Fruit fly (Drosophila melanogaster) whole organism, embryonic: Measurements from ENCODE around the gene Gdh.

Experiments
- Aef1 ChIP-seq: fragments of 200-800 bp; sonication (Bioruptor generic); IDR thresholded peaks from 3 replicates; pipeline ENCODE4 v1.3.6; 2022; ENCODE audit warnings: missing biosample characterization, missing genetic modification characterization
- B-H1 ChIP-seq: fragments of 200-800 bp; sonication (Bioruptor generic); IDR thresholded peaks from 3 replicates; pipeline ENCODE4 v1.3.6; 2022; ENCODE audit warnings: missing biosample characterization, missing genetic modification characterization
- BtbVII ChIP-seq: fragments of 200-800 bp; sonication (Bioruptor generic); optimal IDR thresholded peaks from 3 replicates; lab custom pipeline; 2017; ENCODE audit warnings: missing biosample characterization, mild to moderate bottlenecking, missing genetic modification characterization
- CG10274 ChIP-seq: fragments of 200-800 bp; sonication (Bioruptor generic); optimal IDR thresholded peaks from 3 replicates; lab custom pipeline; 2017; ENCODE audit warnings: missing biosample characterization, mild to moderate bottlenecking, missing genetic modification characterization
- CG10366 ChIP-seq: fragments of 200-800 bp; sonication (Bioruptor generic); IDR thresholded peaks from 2 replicates; pipeline ENCODE4 v1.3.6; 2022; ENCODE audit warnings: missing biosample characterization, missing genetic modification characterization
- CG10979 ChIP-seq: fragments of 200-800 bp; sonication (Bioruptor generic); optimal IDR thresholded peaks from 2 replicates; lab custom pipeline; 2018; ENCODE audit warnings: missing biosample characterization, mild to moderate bottlenecking, missing genetic modification characterization, moderate library complexity
- CG12659 ChIP-seq: fragments of 200-800 bp; sonication (Bioruptor generic); optimal IDR thresholded peaks from 3 replicates; lab custom pipeline; 2017; ENCODE audit warnings: mild to moderate bottlenecking, missing biosample characterization, missing genetic modification reagents, missing genetic modification characterization
- CG14860 ChIP-seq: fragments of 200-800 bp; sonication (Bioruptor generic); IDR thresholded peaks from 3 replicates; pipeline ENCODE4 v1.3.6; 2022; ENCODE audit warnings: missing biosample characterization, missing genetic modification characterization; ENCODE audit not compliant: partially characterized antibody
- CG15696 ChIP-seq: fragments of 200-800 bp; sonication (Bioruptor generic); optimal IDR thresholded peaks from 2 replicates; lab custom pipeline; 2019; ENCODE audit warnings: missing biosample characterization, mild to moderate bottlenecking, missing genetic modification characterization, moderate library complexity
- CG16815 ChIP-seq: fragments of 200-800 bp; sonication (Bioruptor generic); optimal IDR thresholded peaks from 3 replicates; lab custom pipeline; 2017; ENCODE audit warnings: missing biosample characterization, mild to moderate bottlenecking, missing genetic modification characterization
- CG17361 ChIP-seq: fragments of 200-800 bp; sonication (Bioruptor generic); IDR thresholded peaks from 3 replicates; pipeline ENCODE4 v1.3.6; 2022; ENCODE audit warnings: missing biosample characterization, missing genetic modification characterization
- CG18599 ChIP-seq: fragments of 200-800 bp; sonication (Bioruptor generic); optimal IDR thresholded peaks from 3 replicates; lab custom pipeline; 2017; ENCODE audit warnings: missing biosample characterization, missing genetic modification characterization, mild to moderate bottlenecking, moderate library complexity, missing genetic modification reagents
- CG2199 ChIP-seq: fragments of 200-800 bp; sonication (Bioruptor generic); IDR thresholded peaks from 3 replicates; pipeline ENCODE4 v1.3.6; 2022; ENCODE audit warnings: missing biosample characterization, missing genetic modification characterization
- CG33557 ChIP-seq: fragments of 200-800 bp; sonication (Bioruptor generic); optimal IDR thresholded peaks from 2 replicates; lab custom pipeline; 2019; ENCODE audit warnings: missing biosample characterization, mild to moderate bottlenecking, missing genetic modification characterization, moderate library complexity
- CG34376 ChIP-seq: fragments of 200-800 bp; sonication (Bioruptor generic); optimal IDR thresholded peaks from 2 replicates; lab custom pipeline; 2018; ENCODE audit warnings: missing biosample characterization, mild to moderate bottlenecking, missing genetic modification characterization
- CG4360 ChIP-seq: fragments of 200-800 bp; sonication (Bioruptor generic); IDR thresholded peaks from 2 replicates; pipeline ENCODE4 v1.3.6; 2022; ENCODE audit warnings: missing biosample characterization, missing genetic modification characterization
- CG6854 ChIP-seq: fragments of 200-800 bp; sonication (Bioruptor generic); optimal IDR thresholded peaks from 3 replicates; lab custom pipeline; 2017; ENCODE audit warnings: missing biosample characterization, mild to moderate bottlenecking, missing genetic modification characterization
- CG7556 ChIP-seq: fragments of 200-800 bp; sonication (Bioruptor generic); optimal IDR thresholded peaks from 2 replicates; lab custom pipeline; 2017; ENCODE audit warnings: missing biosample characterization, mild to moderate bottlenecking, missing genetic modification characterization
- CG7745 ChIP-seq: fragments of 200-800 bp; sonication (Bioruptor generic); optimal IDR thresholded peaks from 2 replicates; lab custom pipeline; 2018; ENCODE audit warnings: missing biosample characterization, mild to moderate bottlenecking, missing genetic modification characterization, moderate library complexity
- CG8388 ChIP-seq: fragments of 200-800 bp; sonication (Bioruptor generic); optimal IDR thresholded peaks from 2 replicates; lab custom pipeline; 2019; ENCODE audit warnings: missing biosample characterization, mild to moderate bottlenecking, missing genetic modification characterization, moderate library complexity
- CG8478 ChIP-seq: fragments of >200 bp; optimal IDR thresholded peaks from 2 replicates; lab custom pipeline; 2018
- Deaf1 ChIP-seq: fragments of 200-800 bp; optimal IDR thresholded peaks from 3 replicates; lab custom pipeline; 2019; ENCODE audit warnings: missing biosample characterization, mild to moderate bottlenecking, missing genetic modification characterization, moderate library complexity
- Dip2 ChIP-seq: fragments of 200-800 bp; sonication (Bioruptor generic); IDR thresholded peaks from 2 replicates; pipeline ENCODE4 v1.3.6; 2022; ENCODE audit warnings: missing biosample characterization, missing genetic modification characterization
- Drgx ChIP-seq: fragments of 200-800 bp; sonication (Bioruptor generic); IDR thresholded peaks from 2 replicates; pipeline ENCODE4 v1.3.6; 2022; ENCODE audit warnings: missing biosample characterization, missing genetic modification characterization
- ERR ChIP-seq: fragments of 200-800 bp; sonication (Bioruptor generic); optimal IDR thresholded peaks from 2 replicates; lab custom pipeline; 2016; ENCODE audit warnings: missing biosample characterization, missing genetic modification characterization
- Fer1 ChIP-seq: fragments of 200-800 bp; sonication (Bioruptor generic); optimal IDR thresholded peaks from 2 replicates; lab custom pipeline; 2017; ENCODE audit warnings: missing biosample characterization, mild to moderate bottlenecking, missing genetic modification characterization
- Hand ChIP-seq: fragments of 200-800 bp; sonication (Bioruptor generic); optimal IDR thresholded peaks from 2 replicates; lab custom pipeline; 2017; ENCODE audit warnings: mild to moderate bottlenecking, missing biosample characterization, missing genetic modification reagents, missing genetic modification characterization
- Hmx ChIP-seq: fragments of 200-800 bp; sonication (Bioruptor generic); optimal IDR thresholded peaks from 2 replicates; lab custom pipeline; 2016; ENCODE audit warnings: missing biosample characterization, missing genetic modification characterization
- Max ChIP-seq: fragments of 200-800 bp; sonication (Bioruptor generic); optimal IDR thresholded peaks from 2 replicates; lab custom pipeline; 2016; ENCODE audit warnings: missing biosample characterization, mild to moderate bottlenecking, missing genetic modification characterization
- NC2β ChIP-seq: fragments of 200-800 bp; sonication (Bioruptor generic); optimal IDR thresholded peaks from 2 replicates; lab custom pipeline; 2016; ENCODE audit warnings: missing biosample characterization, missing genetic modification characterization
- Rfx ChIP-seq: fragments of 200-800 bp; sonication (Bioruptor generic); IDR thresholded peaks from 2 replicates; pipeline ENCODE4 v1.3.6; 2022; ENCODE audit warnings: missing biosample characterization, missing genetic modification characterization
- Usf ChIP-seq: fragments of 200-800 bp; sonication (Bioruptor generic); optimal IDR thresholded peaks from 2 replicates; lab custom pipeline; 2017; ENCODE audit warnings: missing genotype, missing biosample characterization, missing genetic modification characterization
- amos ChIP-seq: fragments of 200-800 bp; sonication (Bioruptor generic); IDR thresholded peaks from 2 replicates; pipeline ENCODE4 v1.3.6; 2022; ENCODE audit warnings: missing biosample characterization, missing genetic modification characterization; ENCODE audit not compliant: partially characterized antibody
- ap ChIP-seq: fragments of 200-800 bp; sonication (Bioruptor generic); IDR thresholded peaks from 2 replicates; pipeline ENCODE4 v1.3.6; 2022; ENCODE audit warnings: missing biosample characterization, missing genetic modification characterization
- cg ChIP-seq: fragments of 200-800 bp; sonication (Bioruptor generic); optimal IDR thresholded peaks from 3 replicates; lab custom pipeline; 2019; ENCODE audit warnings: missing biosample characterization, mild to moderate bottlenecking, missing genetic modification characterization, moderate library complexity
- chinmo ChIP-seq: fragments of 200-800 bp; sonication (Bioruptor generic); IDR thresholded peaks from 4 replicates; pipeline ENCODE4 v1.3.6; 2022; ENCODE audit warnings: missing biosample characterization, missing genetic modification characterization; ENCODE audit not compliant: partially characterized antibody
- fd64A ChIP-seq: fragments of 200-800 bp; sonication (Bioruptor generic); optimal IDR thresholded peaks from 3 replicates; lab custom pipeline; 2018; ENCODE audit warnings: missing biosample characterization, mild to moderate bottlenecking, missing genetic modification characterization
- fd96Cb ChIP-seq: fragments of 200-800 bp; sonication (Bioruptor generic); optimal IDR thresholded peaks from 2 replicates; lab custom pipeline; 2018; ENCODE audit warnings: missing biosample characterization, mild to moderate bottlenecking, missing genetic modification characterization, moderate library complexity
- gsb ChIP-seq: fragments of 200-800 bp; sonication (Bioruptor generic); IDR thresholded peaks from 2 replicates; pipeline ENCODE4 v1.3.6; 2022; ENCODE audit warnings: missing biosample characterization, missing genetic modification characterization
- gsb-n ChIP-seq: fragments of 200-800 bp; sonication (Bioruptor generic); optimal IDR thresholded peaks from 3 replicates; lab custom pipeline; 2018; ENCODE audit warnings: missing biosample characterization, mild to moderate bottlenecking, missing genetic modification characterization
- mam ChIP-seq: fragments of 200-800 bp; sonication (Bioruptor generic); optimal IDR thresholded peaks from 3 replicates; lab custom pipeline; 2016; ENCODE audit warnings: missing biosample characterization, missing genetic modification characterization
- mirr ChIP-seq: fragments of 200-800 bp; sonication (Bioruptor generic); optimal IDR thresholded peaks from 3 replicates; lab custom pipeline; 2018; ENCODE audit warnings: missing biosample characterization, mild to moderate bottlenecking, missing genetic modification characterization
- nerfin-1 ChIP-seq: fragments of 200-800 bp; sonication (Bioruptor generic); optimal IDR thresholded peaks from 3 replicates; lab custom pipeline; 2019; ENCODE audit warnings: missing biosample characterization, mild to moderate bottlenecking, missing genetic modification characterization, moderate library complexity
- nmo ChIP-seq: fragments of 200-800 bp; sonication (Bioruptor generic); optimal IDR thresholded peaks from 2 replicates; lab custom pipeline; 2018; ENCODE audit warnings: missing biosample characterization, mild to moderate bottlenecking, missing genetic modification characterization, moderate library complexity
- peb ChIP-seq: fragments of 200-800 bp; sonication (Bioruptor generic); IDR thresholded peaks from 2 replicates; pipeline ENCODE4 v1.3.6; 2022; ENCODE audit warnings: missing biosample characterization, missing genetic modification characterization
- repo ChIP-seq: fragments of 200-800 bp; sonication (Bioruptor generic); optimal IDR thresholded peaks from 2 replicates; lab custom pipeline; 2016; ENCODE audit warnings: missing biosample characterization, missing genetic modification characterization
- seq ChIP-seq: fragments of 200-800 bp; sonication (Bioruptor generic); IDR thresholded peaks from 2 replicates; pipeline ENCODE4 v1.3.6; 2022; ENCODE audit warnings: missing biosample characterization, missing genetic modification characterization
- wdn ChIP-seq: fragments of 200-800 bp; sonication (Bioruptor generic); IDR thresholded peaks from 2 replicates; pipeline ENCODE4 v1.3.6; 2022; ENCODE audit warnings: missing biosample characterization, missing genetic modification characterization
- z ChIP-seq: fragments of 200-800 bp; sonication (Bioruptor generic); IDR thresholded peaks from 3 replicates; pipeline ENCODE4 v1.3.6; 2022; ENCODE audit warnings: missing biosample characterization, missing genetic modification characterization
- zfh1 ChIP-seq: fragments of 200-800 bp; sonication (Bioruptor generic); IDR thresholded peaks from 3 replicates; pipeline ENCODE4 v1.3.6; 2022; ENCODE audit warnings: missing biosample characterization, missing genetic modification characterization
- zfh2 ChIP-seq: fragments of 200-800 bp; sonication (Bioruptor generic); optimal IDR thresholded peaks from 2 replicates; lab custom pipeline; 2016; ENCODE audit warnings: missing biosample characterization, missing genetic modification characterization

Gene Gdh

DNA sequence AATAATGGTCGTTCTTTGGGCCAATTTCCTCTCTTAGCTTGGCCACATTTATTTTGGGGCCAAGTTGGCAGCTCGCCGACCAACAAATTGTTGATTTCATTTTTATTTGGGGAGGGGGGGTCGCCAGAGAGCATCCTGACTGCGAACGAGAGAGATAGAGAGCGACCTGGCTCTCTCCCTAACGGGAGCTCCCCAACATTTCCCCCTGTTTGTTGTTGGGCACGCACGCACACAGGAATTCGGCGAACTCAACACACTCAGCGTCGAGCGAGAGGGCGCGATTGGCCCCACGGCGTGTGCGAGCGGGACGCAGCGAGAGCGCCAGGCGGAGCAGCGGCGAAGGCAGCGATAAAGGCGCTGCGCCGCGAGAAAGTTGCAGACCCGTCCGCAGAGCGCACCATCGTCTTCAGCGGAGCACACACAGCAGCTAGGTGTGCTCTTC, 19.9 kb upstream of the Gdh start, which contains the start of gene CG31140 (continued):
- TF ChIP-seq Hand (GFP tag; lab: Kevin White, UChicago) (peak; percentile 64), CG14860 (GFP tag; lab: Robert Waterston, UW) (no peak), Drgx (GFP tag; lab: Robert Waterston, UW) (0 out of 2 replicates have a peak, but pooled peaks have one; percentile 14), Fer1 (GFP tag; lab: Kevin White, UChicago) (peak; percentile 67), repo (GFP tag; lab: Kevin White, UChicago) (peak; percentile 0), CG2199 (GFP tag; lab: Robert Waterston, UW) (0 out of 3 replicates have a peak, but pooled peaks have one; percentile 36), CG34376 (GFP tag; lab: Kevin White, UChicago) (peak; percentile 58), ap (GFP tag; lab: Robert Waterston, UW) (no peak), mirr (peak; percentile 38), Max (no peak), Aef1 (GFP tag; lab: Robert Waterston, UW) (peak; percentile 41; the same call in 1 of the 3 replicates), CG7745 (tag; lab: Kevin White, UChicago) (no peak), CG12659 (no peak), CG7556 (GFP tag; lab: Kevin White, UChicago) (no peak), Deaf1 (tag; lab: Kevin White, UChicago) (peak; percentile 20), gsb-n (tag; lab: Kevin White, UChicago) (no peak), amos (no peak; the same call in 1 of the 2 replicates), fd96Cb (tag; lab: Kevin White, UChicago) (no peak), CG8388 (GFP tag; lab: Kevin White, UChicago) (no peak), CG8478 (lab: Kevin White, UChicago) (peak; percentile 83), nmo (GFP tag; lab: Kevin White, UChicago) (no peak), zfh1 (GFP tag; lab: Robert Waterston, UW) (0 out of 3 replicates have a peak, but pooled peaks have one; percentile 37), CG18599 (GFP tag; lab: Kevin White, UChicago) (peak; percentile 49), mam (no peak), NC2β (GFP tag; lab: Kevin White, UChicago) (no peak), CG17361 (GFP tag; lab: Robert Waterston, UW) (no peak), Usf (GFP tag; lab: Kevin White, UChicago) (no peak), CG10979 (tag; lab: Kevin White, UChicago) (peak; percentile 7), zfh2 (GFP tag; lab: Kevin White, UChicago) (no peak), nerfin-1 (tag; lab: Kevin White, UChicago) (peak; percentile 44), CG16815 (GFP tag; lab: Kevin White, UChicago) (no peak), seq (GFP tag; lab: Robert Waterston, UW) (peak; percentile 43; the same call in 1 of the 2 replicates), wdn (GFP tag; lab: Robert Waterston, UW) (no peak), fd64A (no peak), Dip2 (GFP tag; lab: Robert Waterston, UW) (no peak), gsb (no peak), CG15696 (tag; lab: Kevin White, UChicago) (no peak), Rfx (GFP tag; lab: Robert Waterston, UW) (0 out of 2 replicates have a peak, but pooled peaks have one; percentile 9), BtbVII (GFP tag; lab: Kevin White, UChicago) (peak; percentile 12), z (no peak), Hmx (GFP tag; lab: Kevin White, UChicago) (no peak), CG4360 (peak; percentile 61), ERR (GFP tag; lab: Kevin White, UChicago) (no peak), chinmo (GFP tag; lab: Robert Waterston, UW) (peak; percentile 72; the same call in 1 of the 4 replicates), CG10366 (no peak), peb (no peak), B-H1 (no peak), cg (GFP tag; lab: Kevin White, UChicago) (peak; percentile 58), CG6854 (GFP tag; lab: Kevin White, UChicago) (peak; percentile 27), CG33557 (GFP tag; lab: Kevin White, UChicago) (no peak), CG10274 (GFP tag; lab: Kevin White, UChicago) (no peak)
